Worm (Caenorhabditis elegans): ENCODE measurements around the gene Y4C6A.3.

DNA sequence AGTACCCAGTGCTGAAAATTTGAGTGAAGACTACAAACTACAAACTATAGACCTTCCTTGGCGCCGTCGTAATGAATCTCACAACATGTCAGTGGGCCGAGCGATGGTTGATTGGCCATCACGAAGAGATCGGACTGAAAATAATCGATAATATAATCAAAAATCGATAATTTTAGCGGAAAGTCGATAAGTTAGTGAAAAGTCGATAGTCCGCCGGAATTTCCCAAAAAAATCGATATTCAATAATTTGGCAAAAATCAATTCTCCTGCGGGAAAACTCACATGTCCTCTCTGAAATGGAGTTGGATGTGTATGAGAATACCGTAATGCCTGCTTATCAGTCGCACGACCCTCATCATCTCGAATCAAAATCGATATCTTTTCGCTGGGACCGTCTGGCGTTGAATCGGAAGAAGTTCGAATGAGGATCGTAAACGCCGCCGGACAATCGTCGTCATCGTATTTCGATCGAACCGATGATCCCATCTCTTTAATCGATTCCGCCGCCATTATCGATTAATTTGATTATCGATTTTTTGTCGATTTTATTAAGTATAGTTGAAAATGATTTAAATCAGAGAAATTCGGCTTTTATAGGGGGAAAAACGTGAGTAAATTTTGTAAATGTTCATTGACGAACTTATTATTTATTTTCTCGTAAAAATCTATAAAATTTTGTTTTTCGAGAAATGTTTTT is 44.1 kb downstream of the Y4C6A.3 start, which contains the start of gene ZK616.8:
- no peak for TF ChIP-seq dao-5 (tag; optimal IDR thresholded peaks at IDR 0.05)
- no peak for TF ChIP-seq him-1 (tag; optimal IDR thresholded peaks at IDR 0.05)

All from whole organism, L4/young adult.